Fruit fly (Drosophila melanogaster): ENCODE measurements around the gene CG14424.

DNA sequence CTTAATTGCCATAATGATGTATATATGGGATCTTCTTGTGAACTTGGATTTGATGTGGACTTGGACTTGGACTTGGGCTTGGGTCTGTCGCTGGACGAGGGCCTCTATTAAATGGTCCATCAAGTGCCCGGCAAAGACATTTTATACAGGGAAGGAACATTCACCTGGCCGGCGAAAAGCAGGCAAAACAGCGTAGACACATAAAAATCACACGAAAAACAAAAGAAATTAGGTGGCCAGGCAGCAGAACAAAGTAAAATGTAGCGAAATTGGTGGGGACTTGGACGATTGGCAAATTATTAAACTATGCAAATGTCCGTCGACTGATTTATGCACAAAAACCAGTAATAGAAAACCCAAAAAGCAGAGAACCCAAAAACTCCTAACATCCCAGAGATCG lies at the start of gene CG14424:
- TF ChIP-seq insv (optimal IDR thresholded peaks at IDR 0.05) (no peak), psq (optimal IDR thresholded peaks at IDR 0.05) (no peak)
